1 fruit fly cellular context compared by ENCODE assay signal in genomic region chr3R:14624088-14624619, dm6.
TF ChIP-seq lines count a peak whose summit lies in the region.

No protein-coding gene starts in this region.

TF ChIP-seq in whole organism, embryonic, 481 proteins besides CTCF, POLR2A, EP300 and RAD21 (continued from another document):
- TF ChIP-seq CG33213 (GFP tag; optimal IDR thresholded peaks at IDR 0.05; lab: Kevin White, UChicago) (no peak), C15 (GFP tag; IDR thresholded peaks at IDR 0.05; lab: Robert Waterston, UW) (no peak), tio (GFP tag; optimal IDR thresholded peaks at IDR 0.05; lab: Kevin White, UChicago) (peak; percentile 67), CG17829 (tag; optimal IDR thresholded peaks at IDR 0.05; lab: Kevin White, UChicago) (peak; percentile 73), seq (GFP tag; IDR thresholded peaks at IDR 0.05; lab: Robert Waterston, UW) (no peak), CG9932 (GFP tag; IDR thresholded peaks at IDR 0.05; lab: Robert Waterston, UW) (no peak), slbo (GFP tag; IDR thresholded peaks at IDR 0.05; lab: Robert Waterston, UW) (no peak), sens (GFP tag; lab: Kevin White, UChicago) (peak; percentile 97), Eip74EF (GFP tag; optimal IDR thresholded peaks at IDR 0.05; lab: Kevin White, UChicago) (no peak), sqz (GFP tag; optimal IDR thresholded peaks at IDR 0.05; lab: Kevin White, UChicago) (no peak), CG4404 (GFP tag; IDR thresholded peaks at IDR 0.05; lab: Robert Waterston, UW) (no peak), CG4854 (GFP tag; optimal IDR thresholded peaks at IDR 0.05; lab: Kevin White, UChicago) (peak; percentile 5), CG10543 (GFP tag; optimal IDR thresholded peaks at IDR 0.05; lab: Kevin White, UChicago) (no peak), Xbp1 (GFP tag; optimal IDR thresholded peaks at IDR 0.05; lab: Kevin White, UChicago) (peak; percentile 50), klu (GFP tag; IDR thresholded peaks at IDR 0.05; lab: Robert Waterston, UW) (no peak), knrl (GFP tag; IDR thresholded peaks at IDR 0.05; lab: Robert Waterston, UW; ENCODE audit: partially characterized antibody) (no peak), Aef1 (GFP tag; IDR thresholded peaks at IDR 0.05; lab: Robert Waterston, UW) (no peak), ind (GFP tag; optimal IDR thresholded peaks at IDR 0.05; lab: Kevin White, UChicago) (peak; percentile 9), Side (GFP tag; optimal IDR thresholded peaks at IDR 0.05; lab: Kevin White, UChicago) (no peak), fd96Cb (tag; optimal IDR thresholded peaks at IDR 0.05; lab: Kevin White, UChicago) (peak; percentile 44), CG11398 (GFP tag; optimal IDR thresholded peaks at IDR 0.05; lab: Kevin White, UChicago) (no peak), prd (optimal IDR thresholded peaks at IDR 0.05; lab: Kevin White, UChicago) (no peak), prd (GFP tag; IDR thresholded peaks at IDR 0.05; lab: Robert Waterston, UW) (peak; percentile 53; the same call in 2 of the 3 replicates), D19B (GFP tag; optimal IDR thresholded peaks at IDR 0.05; lab: Kevin White, UChicago) (no peak), crol (GFP tag; IDR thresholded peaks at IDR 0.05; lab: Robert Waterston, UW) (no peak), schlank (tag; optimal IDR thresholded peaks at IDR 0.05; lab: Kevin White, UChicago) (no peak), ap (GFP tag; IDR thresholded peaks at IDR 0.05; lab: Robert Waterston, UW) (no peak), ken (GFP tag; IDR thresholded peaks at IDR 0.05; lab: Robert Waterston, UW) (no peak), ro (GFP tag; IDR thresholded peaks at IDR 0.05; lab: Robert Waterston, UW) (no peak), CG31388 (GFP tag; optimal IDR thresholded peaks at IDR 0.05; lab: Kevin White, UChicago) (no peak), HLH3B (GFP tag; IDR thresholded peaks at IDR 0.05; lab: Robert Waterston, UW) (peak; percentile 40; the same call in 1 of the 2 replicates), CG1603 (tag; optimal IDR thresholded peaks at IDR 0.05; lab: Kevin White, UChicago) (peak; percentile 28), CG3847 (GFP tag; IDR thresholded peaks at IDR 0.05; lab: Robert Waterston, UW) (no peak), CG30020 (tag; optimal IDR thresholded peaks at IDR 0.05; lab: Kevin White, UChicago) (no peak), CG16815 (GFP tag; optimal IDR thresholded peaks at IDR 0.05; lab: Kevin White, UChicago) (peak; percentile 78), HLH4C (GFP tag; IDR thresholded peaks at IDR 0.05; lab: Robert Waterston, UW; ENCODE audit: partially characterized antibody) (no peak), Kr (GFP tag; optimal IDR thresholded peaks at IDR 0.05; lab: Kevin White, UChicago) (no peak), CkIIα-i1 (GFP tag; IDR thresholded peaks at IDR 0.05; lab: Robert Waterston, UW) (no peak), ara (GFP tag; IDR thresholded peaks at IDR 0.05; lab: Robert Waterston, UW) (peak; percentile 42; the same call in 1 of the 2 replicates), CG2875 (GFP tag; optimal IDR thresholded peaks at IDR 0.05; lab: Kevin White, UChicago) (peak; percentile 61), Doc2 (GFP tag; IDR thresholded peaks at IDR 0.05; lab: Robert Waterston, UW) (no peak), tx (GFP tag; optimal IDR thresholded peaks at IDR 0.05; lab: Kevin White, UChicago) (no peak), CG16779 (GFP tag; IDR thresholded peaks at IDR 0.05; lab: Robert Waterston, UW) (no peak), CG7357 (GFP tag; IDR thresholded peaks at IDR 0.05; lab: Robert Waterston, UW) (no peak), trh (GFP tag; optimal IDR thresholded peaks at IDR 0.05; lab: Kevin White, UChicago) (peak; percentile 11), CG14860 (GFP tag; IDR thresholded peaks at IDR 0.05; lab: Robert Waterston, UW; ENCODE audit: partially characterized antibody) (no peak), pan (optimal IDR thresholded peaks at IDR 0.05; lab: Kevin White, UChicago) (no peak), pan (GFP tag; optimal IDR thresholded peaks at IDR 0.05 in 1 of 2, IDR thresholded peaks at IDR 0.05 in 1 of 2) (no peak), Sox102F (GFP tag; optimal IDR thresholded peaks at IDR 0.05; lab: Kevin White, UChicago) (peak; percentile 64), ATbp (GFP tag; optimal IDR thresholded peaks at IDR 0.05; lab: Kevin White, UChicago) (peak; percentile 9), Ada2b (GFP tag; IDR thresholded peaks at IDR 0.05; lab: Robert Waterston, UW) (no peak), CG10431 (GFP tag; optimal IDR thresholded peaks at IDR 0.05; lab: Kevin White, UChicago) (peak; percentile 45), CG2116 (GFP tag; optimal IDR thresholded peaks at IDR 0.05; lab: Kevin White, UChicago) (peak; percentile 24), CG5180 (GFP tag; optimal IDR thresholded peaks at IDR 0.05; lab: Kevin White, UChicago) (no peak), Sin3A (optimal IDR thresholded peaks at IDR 0.05; lab: Kevin White, UChicago) (no peak), ERR (GFP tag; optimal IDR thresholded peaks at IDR 0.05; lab: Kevin White, UChicago) (no peak), CG7372 (GFP tag; IDR thresholded peaks at IDR 0.05; lab: Robert Waterston, UW) (no peak), chinmo (GFP tag; IDR thresholded peaks at IDR 0.05; lab: Robert Waterston, UW; ENCODE audit: partially characterized antibody) (peak; percentile 42; the same call in 1 of the 4 replicates), Nf-YA (GFP tag; IDR thresholded peaks at IDR 0.05; lab: Robert Waterston, UW) (no peak), CG4617 (GFP tag; optimal IDR thresholded peaks at IDR 0.05; lab: Kevin White, UChicago; ENCODE audit: borderline replicate concordance) (no peak), rib (GFP tag; IDR thresholded peaks at IDR 0.05; lab: Robert Waterston, UW) (0 out of 2 replicates have a peak, but pooled peaks have one; percentile 46), CG4820 (GFP tag; optimal IDR thresholded peaks at IDR 0.05; lab: Kevin White, UChicago) (no peak), CG7786 (GFP tag; optimal IDR thresholded peaks at IDR 0.05; lab: Kevin White, UChicago) (peak; percentile 38), CG6272 (GFP tag; IDR thresholded peaks at IDR 0.05; lab: Robert Waterston, UW) (no peak), cas (GFP tag; IDR thresholded peaks at IDR 0.05; lab: Robert Waterston, UW) (no peak), CG1233 (GFP tag; optimal IDR thresholded peaks at IDR 0.05; lab: Kevin White, UChicago) (no peak), CG17186 (GFP tag; optimal IDR thresholded peaks at IDR 0.05; lab: Kevin White, UChicago) (no peak), CG7963 (GFP tag; IDR thresholded peaks at IDR 0.05; lab: Robert Waterston, UW; ENCODE audit: partially characterized antibody) (no peak), CG13287 (GFP tag; IDR thresholded peaks at IDR 0.05; lab: Robert Waterston, UW; ENCODE audit: partially characterized antibody) (no peak), yki (optimal IDR thresholded peaks at IDR 0.05; lab: Kevin White, UChicago) (no peak), CG10209 (GFP tag; optimal IDR thresholded peaks at IDR 0.05; lab: Kevin White, UChicago) (peak; percentile 56), CG15696 (tag; optimal IDR thresholded peaks at IDR 0.05; lab: Kevin White, UChicago) (no peak), Hmr (GFP tag; optimal IDR thresholded peaks at IDR 0.05; lab: Kevin White, UChicago) (no peak), CG13296 (GFP tag; optimal IDR thresholded peaks at IDR 0.05; lab: Kevin White, UChicago) (no peak), otp (GFP tag; IDR thresholded peaks at IDR 0.05; lab: Robert Waterston, UW) (no peak), CG18476 (GFP tag; optimal IDR thresholded peaks at IDR 0.05; lab: Kevin White, UChicago) (no peak), jigr1 (GFP tag; IDR thresholded peaks at IDR 0.05; lab: Robert Waterston, UW) (no peak), Mrtf (GFP tag; IDR thresholded peaks at IDR 0.05; lab: Robert Waterston, UW) (no peak), Blimp-1 (GFP tag; optimal IDR thresholded peaks at IDR 0.05; lab: Kevin White, UChicago) (no peak), CG7745 (tag; optimal IDR thresholded peaks at IDR 0.05; lab: Kevin White, UChicago) (no peak), Hr39 (optimal IDR thresholded peaks at IDR 0.05; lab: Kevin White, UChicago) (no peak), Vsx1 (GFP tag; optimal IDR thresholded peaks at IDR 0.05; lab: Kevin White, UChicago) (peak; percentile 15), Lim3 (GFP tag; IDR thresholded peaks at IDR 0.05; lab: Robert Waterston, UW) (no peak), NK7.1 (GFP tag; optimal IDR thresholded peaks at IDR 0.05; lab: Kevin White, UChicago) (no peak), D19A (tag; optimal IDR thresholded peaks at IDR 0.05; lab: Kevin White, UChicago) (peak; percentile 5), fru (optimal IDR thresholded peaks at IDR 0.05; lab: Kevin White, UChicago) (no peak), HLHmδ (GFP tag; optimal IDR thresholded peaks at IDR 0.05; lab: Kevin White, UChicago) (peak; percentile 12), run (tag; optimal IDR thresholded peaks at IDR 0.05; lab: Kevin White, UChicago) (no peak), br (optimal IDR thresholded peaks at IDR 0.05; lab: Kevin White, UChicago) (no peak), unc-4 (GFP tag; IDR thresholded peaks at IDR 0.05; lab: Robert Waterston, UW; ENCODE audit: partially characterized antibody) (no peak), Poxn (GFP tag; IDR thresholded peaks at IDR 0.05; lab: Robert Waterston, UW) (no peak), kni (GFP tag; optimal IDR thresholded peaks at IDR 0.05; lab: Kevin White, UChicago) (no peak), trem (tag; optimal IDR thresholded peaks at IDR 0.05; lab: Kevin White, UChicago) (peak; percentile 26), exex (tag; optimal IDR thresholded peaks at IDR 0.05; lab: Kevin White, UChicago) (no peak), CG1024 (GFP tag; IDR thresholded peaks at IDR 0.05; lab: Robert Waterston, UW) (no peak), CG12299 (tag; optimal IDR thresholded peaks at IDR 0.05; lab: Kevin White, UChicago) (no peak)
